Fruit fly (Drosophila melanogaster): Measurements from ENCODE around the gene CG44954.
A peak's percentile ranks its signal among the peaks of the same experiment; 100 is the strongest.

CG44954 gene

dm6 chr3R:30617457-30617856 is 4.2 kb downstream of the CG44954 start:
- TF ChIP-seq CG34367 (tag; optimal IDR thresholded peaks at IDR 0.05) (no peak), Snoo (tag; optimal IDR thresholded peaks at IDR 0.05) (no peak), CG14655 (GFP tag; optimal IDR thresholded peaks at IDR 0.05) (no peak), EcR (GFP tag; optimal IDR thresholded peaks at IDR 0.05) (no peak), Pif1A (GFP tag; optimal IDR thresholded peaks at IDR 0.05) (no peak)

- no peak for TF ChIP-seq EcR (GFP tag; optimal IDR thresholded peaks at IDR 0.05)
- TF ChIP-seq gl (tag; optimal IDR thresholded peaks at IDR 0.05) = no peak
These were observed 5.4 kb downstream of the CG44954 start for dm6 chr3R:30616098-30616857.

dm6 chr3R:30605889-30606288 is 15.8 kb downstream of the CG44954 start, which contains the start of gene CG31016:
Gene CG31016 (plus strand): TSS chr3R:30606189.
- TF ChIP-seq Pif1B (GFP tag; optimal IDR thresholded peaks at IDR 0.05) (no peak), Snoo (tag; optimal IDR thresholded peaks at IDR 0.05) (no peak), EcR (GFP tag; optimal IDR thresholded peaks at IDR 0.05) (no peak), CG12605 (GFP tag; IDR thresholded peaks at IDR 0.05) (no peak)

- no peak for TF ChIP-seq CG15710 (tag; optimal IDR thresholded peaks at IDR 0.05)
- TF ChIP-seq CG34367 (tag; optimal IDR thresholded peaks at IDR 0.05) = no peak
- TF ChIP-seq Pif1A (GFP tag; optimal IDR thresholded peaks at IDR 0.05) = no peak
- TF ChIP-seq CG32121 (GFP tag; IDR thresholded peaks at IDR 0.05) = no peak
- no peak for TF ChIP-seq Ets98B (GFP tag; IDR thresholded peaks at IDR 0.05)
- no peak for TF ChIP-seq Snoo (tag; optimal IDR thresholded peaks at IDR 0.05)
- TF ChIP-seq CG17806 (tag; optimal IDR thresholded peaks at IDR 0.05) = no peak
- TF ChIP-seq fd96Ca (GFP tag; IDR thresholded peaks at IDR 0.05) = no peak
- TF ChIP-seq CG8301 (tag; optimal IDR thresholded peaks at IDR 0.05) = no peak
- TF ChIP-seq Pif1B (GFP tag; optimal IDR thresholded peaks at IDR 0.05) = no peak
- TF ChIP-seq D1 (tag; optimal IDR thresholded peaks at IDR 0.05) = no peak
These were observed 17.8 kb downstream of the CG44954 start, which contains the start of gene PH4alphaNE3 for dm6 chr3R:30603881-30604280. Gene PH4alphaNE3 (plus strand): TSS chr3R:30604181.

- TF ChIP-seq Pif1A (GFP tag; optimal IDR thresholded peaks at IDR 0.05) (peak; percentile 23), CG34367 (tag; optimal IDR thresholded peaks at IDR 0.05) (no peak), CG12605 (GFP tag; IDR thresholded peaks at IDR 0.05) (no peak), CG4496 (GFP tag; IDR thresholded peaks at IDR 0.05) (peak; percentile 45; the same call in 2 of the 3 replicates), fd96Ca (GFP tag; IDR thresholded peaks at IDR 0.05) (no peak; the same call in 2 of the 3 replicates), CG10348 (GFP tag; IDR thresholded peaks at IDR 0.05) (no peak), D1 (tag; optimal IDR thresholded peaks at IDR 0.05) (no peak), CG17806 (tag; optimal IDR thresholded peaks at IDR 0.05) (no peak), CG8301 (tag; optimal IDR thresholded peaks at IDR 0.05) (no peak), CG9948 (tag; optimal IDR thresholded peaks at IDR 0.05) (no peak), CG15710 (tag; optimal IDR thresholded peaks at IDR 0.05) (no peak), CG14655 (GFP tag; optimal IDR thresholded peaks at IDR 0.05) (no peak), EcR (GFP tag; optimal IDR thresholded peaks at IDR 0.05) (no peak), rn (GFP tag; IDR thresholded peaks at IDR 0.05) (no peak), CG32121 (GFP tag; IDR thresholded peaks at IDR 0.05) (no peak), CG13204 (GFP tag; optimal IDR thresholded peaks at IDR 0.05) (no peak), Snoo (tag; optimal IDR thresholded peaks at IDR 0.05) (no peak), gl (tag; optimal IDR thresholded peaks at IDR 0.05) (no peak), Ets98B (GFP tag; IDR thresholded peaks at IDR 0.05) (peak; percentile 31)
These were observed 20.1 kb downstream of the CG44954 start, which contains the start of the genes CG2246 and CG31021 for dm6 chr3R:30601440-30602256. Gene CG2246 (minus strand): TSS chr3R:30601489. Gene CG31021 (plus strand): TSS chr3R:30602206.

dm6 chr3R:30600154-30601009 is 21.3 kb downstream of the CG44954 start:
- TF ChIP-seq CG12605 (GFP tag; IDR thresholded peaks at IDR 0.05) = peak; percentile 95
- TF ChIP-seq Snoo (tag; optimal IDR thresholded peaks at IDR 0.05) = peak; percentile 88
- no peak for TF ChIP-seq D1 (tag; optimal IDR thresholded peaks at IDR 0.05)
- peak; percentile 86 for TF ChIP-seq CG8159 (tag; optimal IDR thresholded peaks at IDR 0.05)
- peak; percentile 78 for TF ChIP-seq CG34367 (tag; optimal IDR thresholded peaks at IDR 0.05)
- TF ChIP-seq CG10348 (GFP tag; IDR thresholded peaks at IDR 0.05) = 0 out of 2 replicates have a peak, but pooled peaks have one; percentile 15
- peak; percentile 58 for TF ChIP-seq EcR (GFP tag; optimal IDR thresholded peaks at IDR 0.05)
- peak; percentile 54 for TF ChIP-seq CG13204 (GFP tag; optimal IDR thresholded peaks at IDR 0.05)
- peak; percentile 87 for TF ChIP-seq CG14655 (GFP tag; optimal IDR thresholded peaks at IDR 0.05)
- peak; percentile 83 for TF ChIP-seq CG15710 (tag; optimal IDR thresholded peaks at IDR 0.05)
- TF ChIP-seq gl (tag; optimal IDR thresholded peaks at IDR 0.05) = peak; percentile 35
- peak; percentile 97 for TF ChIP-seq Ets98B (GFP tag; IDR thresholded peaks at IDR 0.05)
- peak; percentile 93 for TF ChIP-seq fd96Ca (GFP tag; IDR thresholded peaks at IDR 0.05)
- TF ChIP-seq Pif1B (GFP tag; optimal IDR thresholded peaks at IDR 0.05) = peak; percentile 92
- TF ChIP-seq rn (GFP tag; IDR thresholded peaks at IDR 0.05) = peak; percentile 82
- peak; percentile 96 for TF ChIP-seq CG32121 (GFP tag; IDR thresholded peaks at IDR 0.05)
- peak; percentile 94 for TF ChIP-seq Pif1A (GFP tag; optimal IDR thresholded peaks at IDR 0.05)
- peak; percentile 88 for TF ChIP-seq CG8301 (tag; optimal IDR thresholded peaks at IDR 0.05)
- TF ChIP-seq CG4496 (GFP tag; IDR thresholded peaks at IDR 0.05) = peak; percentile 97
- TF ChIP-seq CG9948 (tag; optimal IDR thresholded peaks at IDR 0.05) = peak; percentile 77
- peak; percentile 88 for TF ChIP-seq CG17806 (tag; optimal IDR thresholded peaks at IDR 0.05)

All from whole organism, pupa.